Worm (Caenorhabditis elegans) whole organism, L4 larva: ENCODE data around the gene unc-71.

ENCODE experiments used
- F26F4.8 ChIP-seq: fragments of 200-800 bp; sonication (Bioruptor generic); conservative IDR thresholded peaks from 2 replicates; pipeline ENCODE4 v1.3.6; 2022; ENCODE audit warnings: missing genetic modification characterization, missing compliant biosample characterization
- F49E8.2 ChIP-seq: sonication (generic microtip); optimal IDR thresholded peaks from 2 replicates; lab custom pipeline; 2016; ENCODE audit warnings: missing compliant biosample characterization, mild to moderate bottlenecking, missing genetic modification characterization, borderline replicate concordance
- T26A8.4 ChIP-seq: fragments of 200-800 bp; sonication (Bioruptor generic); IDR thresholded peaks from 2 replicates; pipeline ENCODE4 v1.3.6; 2022; ENCODE audit warnings: missing genetic modification characterization, missing compliant biosample characterization
- Y105C5A.15 ChIP-seq: fragments of 200-800 bp; sonication (Bioruptor generic); IDR thresholded peaks from 2 replicates; pipeline ENCODE4 v1.3.6; 2022; ENCODE audit warnings: missing genetic modification characterization, missing compliant biosample characterization
- Y5F2A.4 ChIP-seq: fragments of 200-800 bp; sonication (Bioruptor generic); optimal IDR thresholded peaks from 2 replicates; lab custom pipeline; 2018; ENCODE audit warnings: mild to moderate bottlenecking, missing genetic modification characterization, missing compliant biosample characterization
- Y75B8A.6 ChIP-seq: fragments of 200-800 bp; sonication (Bioruptor generic); IDR thresholded peaks from 2 replicates; pipeline ENCODE4 v1.3.6; 2022; ENCODE audit warnings: missing genetic modification reagents, missing genetic modification characterization, missing compliant biosample characterization
- aly-2 ChIP-seq: sonication (generic microtip); optimal IDR thresholded peaks from 2 replicates; lab custom pipeline; 2018; ENCODE audit warnings: missing biosample characterization, missing genetic modification characterization
- arid-1 ChIP-seq: fragments of 200-800 bp; sonication (Bioruptor generic); conservative IDR thresholded peaks from 2 replicates; pipeline ENCODE4 v1.3.6; 2022; ENCODE audit warnings: missing genetic modification reagents, missing genetic modification characterization, missing compliant biosample characterization
- attf-4 ChIP-seq: sonication (generic microtip); optimal IDR thresholded peaks from 3 replicates; lab custom pipeline; 2017; ENCODE audit warnings: missing biosample characterization, missing genetic modification characterization
- ceh-20 ChIP-seq: fragments of 200-800 bp; sonication (Bioruptor generic); IDR thresholded peaks from 2 replicates; pipeline ENCODE4 v1.3.6; 2022; ENCODE audit warnings: missing genetic modification reagents, missing genetic modification characterization, missing compliant biosample characterization
- ceh-28 ChIP-seq: fragments of 150-350 bp; optimal IDR thresholded peaks from 2 replicates; lab custom pipeline; 2014; ENCODE audit warnings: missing biosample characterization, missing genetic modification reagents, missing genetic modification characterization
- ceh-32 ChIP-seq: sonication (generic microtip); optimal IDR thresholded peaks from 2 replicates; lab custom pipeline; 2016; ENCODE audit warnings: mild to moderate bottlenecking, missing genetic modification characterization, missing compliant biosample characterization; ENCODE audit not compliant: poor library complexity
- ceh-82 ChIP-seq: sonication (generic microtip); optimal IDR thresholded peaks from 2 replicates; lab custom pipeline; 2017; ENCODE audit warnings: missing biosample characterization, missing genetic modification characterization
- ctbp-1 ChIP-seq: fragments of 200-800 bp; sonication (Bioruptor generic); IDR thresholded peaks from 2 replicates; pipeline ENCODE4 v1.3.6; 2022; ENCODE audit warnings: missing genetic modification reagents, missing genetic modification characterization, missing compliant biosample characterization
- daf-12 ChIP-seq: fragments of 150-350 bp; optimal IDR thresholded peaks from 2 replicates; lab custom pipeline; 2014; ENCODE audit warnings: missing biosample characterization, missing genetic modification reagents, missing genetic modification characterization
- dmd-8 ChIP-seq: fragments of 200-800 bp; sonication (Bioruptor generic); IDR thresholded peaks from 2 replicates; pipeline ENCODE4 v1.3.6; 2022; ENCODE audit warnings: missing genetic modification characterization, missing compliant biosample characterization
- dpl-1 ChIP-seq: fragments of 150-350 bp; optimal IDR thresholded peaks from 2 replicates; lab custom pipeline; 2014; ENCODE audit warnings: missing biosample characterization, missing genetic modification reagents, missing genetic modification characterization
- duxl-1 ChIP-seq: sonication (generic microtip); optimal IDR thresholded peaks from 2 replicates; lab custom pipeline; 2016; ENCODE audit warnings: mild to moderate bottlenecking, missing genetic modification characterization, moderate library complexity, missing compliant biosample characterization; ENCODE audit not compliant: poor library complexity
- dve-1 ChIP-seq: sonication (generic microtip); optimal IDR thresholded peaks from 2 replicates; lab custom pipeline; 2017; ENCODE audit warnings: antibody characterized with exemption, mild to moderate bottlenecking, missing genetic modification characterization, missing compliant biosample characterization; ENCODE audit not compliant: insufficient read depth
- fkh-10 ChIP-seq: fragments of 150-350 bp; optimal IDR thresholded peaks from 2 replicates; lab custom pipeline; 2014; ENCODE audit warnings: missing biosample characterization, missing genetic modification reagents, missing genetic modification characterization
- gei-8 ChIP-seq: fragments of 200-800 bp; sonication (Bioruptor generic); optimal IDR thresholded peaks from 2 replicates; lab custom pipeline; 2018; ENCODE audit warnings: mild to moderate bottlenecking, missing genetic modification characterization, missing compliant biosample characterization
- hif-1 ChIP-seq, 2 experiments: sonication (generic microtip); optimal IDR thresholded peaks; 2 replicates each; lab custom pipeline; 2016 to 2017; ENCODE audit warnings: missing compliant biosample characterization in 2 of 2, missing genetic modification characterization in 2 of 2, missing genetic modification reagents in 2 of 2, missing genotype in 2 of 2, mild to moderate bottlenecking in 1 of 2
- hlh-30 ChIP-seq: sonication (generic microtip); optimal IDR thresholded peaks from 2 replicates; lab custom pipeline; 2017; ENCODE audit warnings: antibody characterized with exemption, mild to moderate bottlenecking, missing genetic modification characterization, missing compliant biosample characterization; ENCODE audit not compliant: insufficient read depth
- lin-15B ChIP-seq: fragments of 150-350 bp; sonication (generic microtip); optimal IDR thresholded peaks from 3 replicates; lab custom pipeline; 2014; ENCODE audit warnings: missing biosample characterization, missing genetic modification characterization
- lin-29 ChIP-seq: fragments of 200-800 bp; sonication (Bioruptor generic); IDR thresholded peaks from 2 replicates; pipeline ENCODE4 v1.3.6; 2022; ENCODE audit warnings: missing genetic modification reagents, missing genetic modification characterization, missing compliant biosample characterization
- lin-38 ChIP-seq: fragments of 200-800 bp; sonication (Bioruptor generic); IDR thresholded peaks from 2 replicates; pipeline ENCODE4 v1.3.6; 2022; ENCODE audit warnings: missing genetic modification reagents, missing genetic modification characterization, missing compliant biosample characterization
- lir-3 ChIP-seq: sonication (generic microtip); optimal IDR thresholded peaks from 2 replicates; lab custom pipeline; 2016; ENCODE audit warnings: mild to moderate bottlenecking, missing genetic modification characterization, missing compliant biosample characterization
- mdt-29 ChIP-seq: fragments of 200-800 bp; sonication (Bioruptor generic); IDR thresholded peaks from 2 replicates; pipeline ENCODE4 v1.3.6; 2022; ENCODE audit warnings: missing genetic modification reagents, missing genetic modification characterization, missing compliant biosample characterization
- mep-1 ChIP-seq: fragments of 150-350 bp; sonication (generic microtip); optimal IDR thresholded peaks from 3 replicates; lab custom pipeline; 2014; ENCODE audit warnings: missing biosample characterization, missing genetic modification characterization
- mes-2 ChIP-seq: sonication (generic microtip); optimal IDR thresholded peaks from 2 replicates; lab custom pipeline; 2016; ENCODE audit warnings: missing genotype, mild to moderate bottlenecking, missing genetic modification characterization, missing compliant biosample characterization; ENCODE audit not compliant: poor library complexity, severe bottlenecking
- nhr-10 ChIP-seq: fragments of 150-350 bp; optimal IDR thresholded peaks from 2 replicates; lab custom pipeline; 2014; ENCODE audit warnings: missing biosample characterization, missing genetic modification characterization
- nhr-41 ChIP-seq: fragments of 200-800 bp; sonication (Bioruptor generic); IDR thresholded peaks from 2 replicates; pipeline ENCODE4 v1.3.6; 2022; ENCODE audit warnings: missing genetic modification reagents, missing genetic modification characterization, missing compliant biosample characterization
- nhr-42 ChIP-seq: fragments of 200-800 bp; sonication (Bioruptor generic); IDR thresholded peaks from 2 replicates; pipeline ENCODE4 v1.3.6; 2022; ENCODE audit warnings: missing genetic modification characterization, missing compliant biosample characterization
- nhr-76 ChIP-seq: fragments of 150-350 bp; optimal IDR thresholded peaks from 2 replicates; lab custom pipeline; 2014; ENCODE audit warnings: missing biosample characterization, missing genetic modification characterization
- nhr-77 ChIP-seq: fragments of 150-350 bp; optimal IDR thresholded peaks from 2 replicates; lab custom pipeline; 2014; ENCODE audit warnings: missing biosample characterization, missing genetic modification characterization
- pha-4 ChIP-seq, 2 experiments: fragments of 150-350 bp in 1 of 2; fragments of 200-800 bp in 1 of 2; sonication (Bioruptor generic) in 1 of 2; IDR thresholded peaks in 1 of 2; optimal IDR thresholded peaks in 1 of 2; 2 replicates each; pipeline versions ENCODE4 v1.3.6 to Lab custom; 2014 to 2022; ENCODE audit warnings: missing genetic modification characterization in 2 of 2, missing genetic modification reagents in 2 of 2, missing biosample characterization in 1 of 2, missing compliant biosample characterization in 1 of 2
- rbr-2 ChIP-seq: sonication (generic microtip); optimal IDR thresholded peaks from 2 replicates; lab custom pipeline; 2016; ENCODE audit warnings: missing genotype, missing genetic modification characterization, missing compliant biosample characterization
- set-16 ChIP-seq: fragments of 200-800 bp; sonication (Bioruptor generic); IDR thresholded peaks from 2 replicates; pipeline ENCODE4 v1.3.6; 2022; ENCODE audit warnings: missing genetic modification reagents, missing genetic modification characterization, missing compliant biosample characterization
- snpc-1.2 ChIP-seq: fragments of 200-800 bp; sonication (Bioruptor generic); IDR thresholded peaks from 2 replicates; pipeline ENCODE4 v1.3.6; 2022; ENCODE audit warnings: missing genetic modification reagents, missing genetic modification characterization, missing compliant biosample characterization
- tra-1 ChIP-seq: fragments of 200-800 bp; sonication (Bioruptor generic); IDR thresholded peaks from 2 replicates; pipeline ENCODE4 v1.3.6; 2022; ENCODE audit warnings: missing genetic modification reagents, missing genetic modification characterization, missing compliant biosample characterization
- unc-130 ChIP-seq: sonication (generic microtip); optimal IDR thresholded peaks from 2 replicates; lab custom pipeline; 2016; ENCODE audit warnings: missing genetic modification reagents, missing genetic modification characterization, missing compliant biosample characterization
- unc-39 ChIP-seq: sonication (generic microtip); optimal IDR thresholded peaks from 2 replicates; lab custom pipeline; 2017; ENCODE audit warnings: missing biosample characterization, missing genetic modification characterization
- vab-7 ChIP-seq: fragments of 200-800 bp; sonication (Bioruptor generic); IDR thresholded peaks from 2 replicates; pipeline ENCODE4 v1.3.6; 2022; ENCODE audit warnings: missing genetic modification reagents, missing genetic modification characterization, missing compliant biosample characterization
- zag-1 ChIP-seq: fragments of 150-350 bp; optimal IDR thresholded peaks from 2 replicates; lab custom pipeline; 2014; ENCODE audit warnings: missing biosample characterization, missing genetic modification characterization
- ztf-7 ChIP-seq: fragments of 150-350 bp; optimal IDR thresholded peaks from 2 replicates; lab custom pipeline; 2014; ENCODE audit warnings: missing biosample characterization, missing genetic modification characterization

unc-71 gene

DNA sequence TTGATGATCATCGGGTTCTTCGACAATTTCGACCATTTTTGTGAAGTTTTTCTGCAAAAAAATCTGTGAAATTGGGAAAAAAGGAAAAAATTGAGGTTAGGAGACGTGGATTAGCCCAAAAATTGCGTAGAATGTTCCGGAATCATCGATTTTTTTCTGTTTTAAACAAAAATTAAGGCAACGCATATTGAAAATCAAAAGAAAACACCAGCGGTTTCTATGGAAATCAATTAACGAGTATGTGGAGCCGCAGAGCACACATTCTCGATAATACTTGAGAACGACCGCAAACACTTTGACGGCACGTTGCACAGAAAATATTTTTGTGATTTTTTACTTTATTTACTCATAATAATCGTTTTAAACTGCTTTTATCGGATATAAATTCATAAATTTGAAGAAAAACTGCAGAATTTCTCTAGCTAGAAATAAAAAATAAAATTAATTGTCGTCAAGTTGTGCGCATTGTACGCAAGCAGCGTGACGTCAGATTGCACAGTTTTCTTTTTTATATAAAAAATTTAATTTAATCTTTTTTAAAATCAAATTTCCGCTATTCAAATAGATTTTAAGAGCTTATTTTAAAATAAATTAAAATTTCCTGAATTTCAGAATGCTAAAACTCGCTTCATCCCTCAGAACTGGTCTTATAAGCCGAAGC lies 34.5 kb upstream of the unc-71 start, which contains the start of the genes npp-25 and mrps-10 (continued):
- TF ChIP-seq Y5F2A.4: no peak
- TF ChIP-seq F49E8.2 (tag; lab: Kevin White, UChicago): no peak
- TF ChIP-seq set-16 (GFP tag; lab: Robert Waterston, UW): no peak
- TF ChIP-seq attf-4 (tag; lab: Kevin White, UChicago): no peak
- TF ChIP-seq hlh-30 (tag; lab: Kevin White, UChicago): peak; percentile 5
- no peak for TF ChIP-seq pha-4 (GFP tag; IDR thresholded peaks at IDR 0.05; lab: Robert Waterston, UW)
- TF ChIP-seq pha-4 (tag; optimal IDR thresholded peaks at IDR 0.05; lab: Kevin White, UChicago): no peak
- TF ChIP-seq nhr-76 (tag; lab: Kevin White, UChicago): no peak
- no peak for TF ChIP-seq unc-39 (tag; lab: Kevin White, UChicago)
- TF ChIP-seq dpl-1 (GFP tag; lab: Kevin White, UChicago): peak; percentile 37
- TF ChIP-seq aly-2 (tag; lab: Kevin White, UChicago): no peak
- peak; percentile 51 for TF ChIP-seq rbr-2
- TF ChIP-seq mep-1 (tag; lab: Kevin White, UChicago): no peak
- no peak for TF ChIP-seq vab-7 (GFP tag; lab: Robert Waterston, UW)
- peak; percentile 36 for TF ChIP-seq lin-38
- TF ChIP-seq unc-130 (GFP tag; lab: Kevin White, UChicago): no peak
- no peak for TF ChIP-seq ceh-28 (tag; lab: Kevin White, UChicago)
- peak; percentile 2 for TF ChIP-seq dve-1
- TF ChIP-seq hif-1 (tag; optimal IDR thresholded peaks at IDR 0.05; lab: Kevin White, UChicago): peak in 1 of 2 experiments; percentile 2
- no peak for TF ChIP-seq arid-1 (GFP tag; lab: Robert Waterston, UW)
- TF ChIP-seq nhr-10 (tag; lab: Kevin White, UChicago): no peak
- no peak for TF ChIP-seq tra-1 (GFP tag; lab: Robert Waterston, UW)
- TF ChIP-seq ctbp-1 (GFP tag; lab: Robert Waterston, UW): no peak
- TF ChIP-seq mes-2 (tag; lab: Kevin White, UChicago): peak; percentile 19
- TF ChIP-seq nhr-41: no peak
- TF ChIP-seq fkh-10 (GFP tag; lab: Kevin White, UChicago): peak; percentile 51

ce11 chrIII:12920810-12921209 lies 29.3 kb upstream of the unc-71 start:
- TF ChIP-seq aly-2 (tag; lab: Kevin White, UChicago) (no peak), Y75B8A.6 (GFP tag; lab: Robert Waterston, UW) (no peak), vab-7 (GFP tag; lab: Robert Waterston, UW) (no peak)

ce11 chrIII:12919882-12920281 lies 28.3 kb upstream of the unc-71 start:
- TF ChIP-seq gei-8 (GFP tag; lab: Kevin White, UChicago): no peak
- no peak for TF ChIP-seq nhr-41
- TF ChIP-seq fkh-10 (GFP tag; lab: Kevin White, UChicago): no peak
- TF ChIP-seq zag-1: no peak
- TF ChIP-seq nhr-77 (tag; lab: Kevin White, UChicago): no peak
- TF ChIP-seq mdt-29 (GFP tag; lab: Robert Waterston, UW): no peak
- peak; percentile 20 for TF ChIP-seq duxl-1 (tag; lab: Kevin White, UChicago)
- no peak for TF ChIP-seq attf-4 (tag; lab: Kevin White, UChicago)
- peak; percentile 61 for TF ChIP-seq ztf-7 (tag; lab: Kevin White, UChicago)
- TF ChIP-seq ceh-82 (tag; lab: Kevin White, UChicago): no peak
- TF ChIP-seq unc-130 (GFP tag; lab: Kevin White, UChicago): no peak
- no peak for TF ChIP-seq snpc-1.2 (GFP tag; lab: Robert Waterston, UW)
- no peak for TF ChIP-seq lir-3 (tag; lab: Kevin White, UChicago)
- no peak for TF ChIP-seq lin-15B (tag; lab: Kevin White, UChicago)
- no peak for TF ChIP-seq ceh-32 (tag; lab: Kevin White, UChicago)
- TF ChIP-seq T26A8.4 (GFP tag; lab: Robert Waterston, UW): peak; percentile 53; the same call in 1 of the 2 replicates
- no peak for TF ChIP-seq nhr-42 (GFP tag; lab: Robert Waterston, UW)
- TF ChIP-seq Y105C5A.15 (GFP tag; lab: Robert Waterston, UW): no peak
- peak; percentile 11 for TF ChIP-seq ceh-28 (tag; lab: Kevin White, UChicago)
- no peak for TF ChIP-seq ceh-20 (GFP tag; lab: Robert Waterston, UW)
- peak; percentile 52 for TF ChIP-seq hlh-30 (tag; lab: Kevin White, UChicago)
- TF ChIP-seq nhr-76 (tag; lab: Kevin White, UChicago): no peak
- no peak for TF ChIP-seq daf-12 (tag; lab: Kevin White, UChicago)
- TF ChIP-seq lin-29 (GFP tag; lab: Robert Waterston, UW): no peak
- TF ChIP-seq F26F4.8 (GFP tag; lab: Robert Waterston, UW): no peak
- no peak for TF ChIP-seq rbr-2
- no peak for TF ChIP-seq dmd-8 (GFP tag; lab: Robert Waterston, UW)
- no peak for TF ChIP-seq aly-2 (tag; lab: Kevin White, UChicago)
